Fruit fly (Drosophila melanogaster): Measurements from ENCODE around the gene CG8028.

DNA sequence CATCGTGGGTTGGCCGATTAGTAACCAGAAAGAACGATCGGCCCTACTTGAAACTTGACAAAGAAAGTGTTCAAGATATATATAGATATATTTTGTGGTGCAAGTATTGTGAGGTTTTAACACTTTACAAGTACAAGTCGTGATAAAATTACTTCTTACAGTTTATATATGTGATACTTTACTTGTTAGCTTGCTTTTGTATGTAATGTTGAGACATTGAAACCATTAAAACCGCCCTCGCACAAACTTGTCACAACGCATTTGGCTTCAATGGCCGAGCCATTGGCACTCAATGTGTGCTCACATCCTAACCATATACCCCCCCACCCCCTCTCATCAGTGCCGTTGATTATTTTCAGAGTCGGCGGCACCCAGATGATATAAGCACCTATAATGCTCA is 14.8 kb upstream of the CG8028 start:
- TF ChIP-seq CG9948 (tag; optimal IDR thresholded peaks at IDR 0.05) = no peak
- TF ChIP-seq CG32121 (GFP tag; IDR thresholded peaks at IDR 0.05) = no peak
- TF ChIP-seq CG13204 (GFP tag; optimal IDR thresholded peaks at IDR 0.05) = no peak
- TF ChIP-seq Pif1A (GFP tag; optimal IDR thresholded peaks at IDR 0.05) = no peak

All from whole organism, pupa.